Fruit fly (Drosophila melanogaster): Measurements from ENCODE around the gene Nuf2.
A peak's percentile ranks its signal among the peaks of the same experiment; 100 is the strongest.

The Nuf2 gene

DNA sequence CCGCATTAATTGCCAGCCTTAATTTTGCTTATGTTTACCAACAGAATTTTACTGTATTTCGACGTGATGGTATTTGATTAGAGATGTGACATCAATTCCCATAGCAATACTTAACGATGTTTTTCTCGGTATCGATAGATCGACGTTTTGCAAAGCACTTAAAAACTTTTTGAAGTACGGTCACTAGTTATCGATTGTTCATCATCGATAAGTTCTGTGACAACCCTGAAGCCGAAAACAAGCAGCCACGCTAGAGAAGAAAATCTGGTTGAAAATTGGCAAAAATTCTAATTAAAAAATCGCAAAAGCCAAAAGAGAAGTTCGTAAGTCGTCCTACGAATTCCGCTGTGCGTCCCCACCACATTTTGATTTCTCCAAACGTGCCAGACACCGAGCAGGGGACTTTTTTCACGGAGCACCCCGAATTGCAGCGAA, 33.1 kb downstream of the Nuf2 start, which contains the start of the genes Rab30 and Caper (continued):
- TF ChIP-seq Atf6 (GFP tag; IDR thresholded peaks at IDR 0.05) (0 out of 2 replicates have a peak, but pooled peaks have one; percentile 18), CG12744 (GFP tag; optimal IDR thresholded peaks at IDR 0.05) (peak; percentile 62), pros (GFP tag; optimal IDR thresholded peaks at IDR 0.05) (no peak), sug (tag; optimal IDR thresholded peaks at IDR 0.05) (peak; percentile 67), CG4854 (GFP tag; optimal IDR thresholded peaks at IDR 0.05) (peak; percentile 27), Dfd (GFP tag; optimal IDR thresholded peaks at IDR 0.05) (no peak), CG13894 (tag; optimal IDR thresholded peaks at IDR 0.05) (peak; percentile 70), HHEX (GFP tag; optimal IDR thresholded peaks at IDR 0.05) (no peak), D19A (tag; optimal IDR thresholded peaks at IDR 0.05) (peak; percentile 32), CG7745 (tag; optimal IDR thresholded peaks at IDR 0.05) (peak; percentile 54), Nf-YB (GFP tag; optimal IDR thresholded peaks at IDR 0.05) (peak; percentile 35), CG8089 (GFP tag; optimal IDR thresholded peaks at IDR 0.05) (no peak), tgo (GFP tag; IDR thresholded peaks at IDR 0.05) (0 out of 3 replicates have a peak, but pooled peaks have one; percentile 24), Sox102F (GFP tag; optimal IDR thresholded peaks at IDR 0.05) (no peak), CG30403 (GFP tag; optimal IDR thresholded peaks at IDR 0.05) (peak; percentile 69), CG17829 (tag; optimal IDR thresholded peaks at IDR 0.05) (peak; percentile 74), Hey (tag; optimal IDR thresholded peaks at IDR 0.05) (no peak), Med (GFP tag) (peak; percentile 95), CG11696 (GFP tag; IDR thresholded peaks at IDR 0.05) (no peak), CG17186 (GFP tag; optimal IDR thresholded peaks at IDR 0.05) (no peak), CG6254 (GFP tag; optimal IDR thresholded peaks at IDR 0.05) (no peak), otp (GFP tag; IDR thresholded peaks at IDR 0.05) (peak; percentile 37; the same call in 1 of the 3 replicates), gcm2 (GFP tag; optimal IDR thresholded peaks at IDR 0.05) (no peak), CG11398 (GFP tag; optimal IDR thresholded peaks at IDR 0.05) (peak; percentile 59), CG9609 (GFP tag; optimal IDR thresholded peaks at IDR 0.05) (peak; percentile 60), Deaf1 (tag; optimal IDR thresholded peaks at IDR 0.05) (peak; percentile 58), br (optimal IDR thresholded peaks at IDR 0.05) (no peak), kah (GFP tag; optimal IDR thresholded peaks at IDR 0.05) (no peak), CG17385 (GFP tag; optimal IDR thresholded peaks at IDR 0.05) (peak; percentile 21), D (optimal IDR thresholded peaks at IDR 0.05) (no peak), D (GFP tag; optimal IDR thresholded peaks at IDR 0.05) (no peak), CG17568 (GFP tag; optimal IDR thresholded peaks at IDR 0.05) (peak; percentile 13), CG18599 (GFP tag; optimal IDR thresholded peaks at IDR 0.05) (no peak), bigmax (GFP tag; optimal IDR thresholded peaks at IDR 0.05) (no peak), CG13424 (tag; optimal IDR thresholded peaks at IDR 0.05) (peak; percentile 53), Dp (GFP tag; optimal IDR thresholded peaks at IDR 0.05) (peak; percentile 47), CG8765 (GFP tag; IDR thresholded peaks at IDR 0.05) (no peak; the same call in 1 of the 2 replicates), CG15269 (tag; optimal IDR thresholded peaks at IDR 0.05) (no peak), tna (GFP tag; IDR thresholded peaks at IDR 0.05; ENCODE audit: partially characterized antibody) (peak; percentile 96), CG31365 (tag; optimal IDR thresholded peaks at IDR 0.05) (no peak), NFAT (GFP tag; IDR thresholded peaks at IDR 0.05) (peak; percentile 88), CG17612 (GFP tag; IDR thresholded peaks at IDR 0.05) (no peak), mld (GFP tag; IDR thresholded peaks at IDR 0.05; ENCODE audit: partially characterized antibody) (peak; percentile 99), Jarid2 (GFP tag; optimal IDR thresholded peaks at IDR 0.05) (no peak), CG12299 (tag; optimal IDR thresholded peaks at IDR 0.05) (peak; percentile 55), CG17361 (GFP tag; IDR thresholded peaks at IDR 0.05) (peak; percentile 49; the same call in 1 of the 3 replicates), CG12659 (GFP tag; optimal IDR thresholded peaks at IDR 0.05) (peak; percentile 84), Adf1 (GFP tag; IDR thresholded peaks at IDR 0.05) (peak; percentile 54), CG14667 (GFP tag; IDR thresholded peaks at IDR 0.05) (no peak), CG12071 (GFP tag; optimal IDR thresholded peaks at IDR 0.05) (no peak), CG10565 (GFP tag; optimal IDR thresholded peaks at IDR 0.05) (no peak)

All from whole organism, embryonic.